Fruit fly (Drosophila melanogaster) whole organism, embryonic: ENCODE results near the gene CG13077.

Source experiments
- Abd-B ChIP-seq: fragments of 200-800 bp; sonication (Bioruptor generic); optimal IDR thresholded peaks from 2 replicates; lab custom pipeline; 2018; ENCODE audit warnings: missing biosample characterization, mild to moderate bottlenecking, missing genetic modification characterization, moderate library complexity
- Antp ChIP-seq: fragments of 200-800 bp; sonication (Bioruptor generic); optimal IDR thresholded peaks from 3 replicates; lab custom pipeline; 2016; ENCODE audit warnings: missing biosample characterization, missing genetic modification characterization
- Atf-2 ChIP-seq: fragments of 200-800 bp; sonication (Bioruptor generic); optimal IDR thresholded peaks from 2 replicates; lab custom pipeline; 2016; ENCODE audit warnings: missing biosample characterization, missing genetic modification characterization
- CG10209 ChIP-seq: fragments of 200-800 bp; sonication (Bioruptor generic); optimal IDR thresholded peaks from 3 replicates; lab custom pipeline; 2017; ENCODE audit warnings: missing biosample characterization, mild to moderate bottlenecking, missing genetic modification characterization, missing genetic modification reagents
- CG10654 ChIP-seq: fragments of 200-800 bp; sonication (Bioruptor generic); optimal IDR thresholded peaks from 2 replicates; lab custom pipeline; 2016; ENCODE audit warnings: missing biosample characterization, missing genetic modification characterization
- CG11093 ChIP-seq: fragments of 200-800 bp; sonication (Bioruptor generic); IDR thresholded peaks from 3 replicates; pipeline ENCODE4 v1.3.6; 2022; ENCODE audit warnings: missing biosample characterization, missing genetic modification characterization
- CG11696 ChIP-seq: fragments of 200-800 bp; sonication (Bioruptor generic); IDR thresholded peaks from 2 replicates; pipeline ENCODE4 v1.3.6; 2022; ENCODE audit warnings: missing biosample characterization, missing genetic modification characterization
- CG12391 ChIP-seq: fragments of 200-800 bp; sonication (Bioruptor generic); optimal IDR thresholded peaks from 3 replicates; lab custom pipeline; 2018; ENCODE audit warnings: missing biosample characterization, mild to moderate bottlenecking, missing genetic modification characterization, moderate library complexity
- CG12659 ChIP-seq: fragments of 200-800 bp; sonication (Bioruptor generic); optimal IDR thresholded peaks from 3 replicates; lab custom pipeline; 2017; ENCODE audit warnings: mild to moderate bottlenecking, missing biosample characterization, missing genetic modification reagents, missing genetic modification characterization
- CG13123 ChIP-seq: fragments of 200-800 bp; sonication (Bioruptor generic); optimal IDR thresholded peaks from 2 replicates; lab custom pipeline; 2016; ENCODE audit warnings: missing biosample characterization, missing genetic modification characterization
- CG18599 ChIP-seq: fragments of 200-800 bp; sonication (Bioruptor generic); optimal IDR thresholded peaks from 3 replicates; lab custom pipeline; 2017; ENCODE audit warnings: missing biosample characterization, missing genetic modification characterization, mild to moderate bottlenecking, moderate library complexity, missing genetic modification reagents
- CG2678 ChIP-seq: fragments of 200-800 bp; sonication (Bioruptor generic); optimal IDR thresholded peaks from 3 replicates; lab custom pipeline; 2019; ENCODE audit warnings: missing biosample characterization, mild to moderate bottlenecking, missing genetic modification characterization, moderate library complexity
- CG2875 ChIP-seq: fragments of 200-800 bp; sonication (Bioruptor generic); optimal IDR thresholded peaks from 2 replicates; lab custom pipeline; 2017; ENCODE audit warnings: missing biosample characterization, mild to moderate bottlenecking, missing genetic modification characterization, missing genetic modification reagents
- CG31441 ChIP-seq: fragments of 200-800 bp; sonication (Bioruptor generic); IDR thresholded peaks from 2 replicates; pipeline ENCODE4 v1.3.6; 2022; ENCODE audit warnings: missing biosample characterization, missing genetic modification characterization
- CG3407 ChIP-seq: fragments of 200-800 bp; sonication (Bioruptor generic); optimal IDR thresholded peaks from 2 replicates; lab custom pipeline; 2018; ENCODE audit warnings: missing biosample characterization, mild to moderate bottlenecking, missing genetic modification characterization
- CG4282 ChIP-seq: fragments of 200-800 bp; sonication (Bioruptor generic); optimal IDR thresholded peaks from 2 replicates; lab custom pipeline; 2016; ENCODE audit warnings: missing biosample characterization, missing genetic modification characterization
- CG43689 ChIP-seq: fragments of 200-800 bp; sonication (Bioruptor generic); IDR thresholded peaks from 2 replicates; pipeline ENCODE4 v1.3.6; 2022; ENCODE audit warnings: missing biosample characterization, missing genetic modification characterization
- CG4820 ChIP-seq: fragments of 200-800 bp; sonication (Bioruptor generic); optimal IDR thresholded peaks from 3 replicates; lab custom pipeline; 2016; ENCODE audit warnings: missing biosample characterization, missing genetic modification characterization
- CG6175 ChIP-seq: fragments of 200-800 bp; sonication (Bioruptor generic); IDR thresholded peaks from 3 replicates; pipeline ENCODE4 v1.3.6; 2022; ENCODE audit warnings: missing biosample characterization, missing genetic modification characterization
- CG6654 ChIP-seq: fragments of 200-800 bp; sonication (Bioruptor generic); optimal IDR thresholded peaks from 2 replicates; lab custom pipeline; 2017; ENCODE audit warnings: missing biosample characterization, mild to moderate bottlenecking, missing genetic modification characterization
- CG6689 ChIP-seq: fragments of 200-800 bp; sonication (Bioruptor generic); IDR thresholded peaks from 2 replicates; pipeline ENCODE4 v1.3.6; 2022; ENCODE audit warnings: missing biosample characterization, missing genetic modification characterization
- CG8359 ChIP-seq: fragments of 200-800 bp; sonication (Bioruptor generic); optimal IDR thresholded peaks from 2 replicates; lab custom pipeline; 2017; ENCODE audit warnings: missing biosample characterization, mild to moderate bottlenecking, missing genetic modification characterization, borderline replicate concordance
- CG9215 ChIP-seq: fragments of 200-800 bp; sonication (Bioruptor generic); IDR thresholded peaks from 2 replicates; pipeline ENCODE4 v1.3.6; 2022; ENCODE audit warnings: missing biosample characterization, missing genetic modification characterization
- Chrac-16 ChIP-seq: fragments of 200-800 bp; sonication (Bioruptor generic); optimal IDR thresholded peaks from 3 replicates; lab custom pipeline; 2016; ENCODE audit warnings: missing biosample characterization, missing genetic modification characterization
- CoRest ChIP-seq: fragments of 200-800 bp; sonication (Bioruptor generic); optimal IDR thresholded peaks from 3 replicates; lab custom pipeline; 2018; ENCODE audit warnings: missing biosample characterization, mild to moderate bottlenecking, missing genetic modification characterization, moderate library complexity
- D19A ChIP-seq: fragments of 200-800 bp; optimal IDR thresholded peaks from 3 replicates; lab custom pipeline; 2019; ENCODE audit warnings: missing biosample characterization, mild to moderate bottlenecking, missing genetic modification characterization, moderate library complexity
- H15 ChIP-seq: fragments of 200-800 bp; sonication (Bioruptor generic); IDR thresholded peaks from 3 replicates; pipeline ENCODE4 v1.3.6; 2022; ENCODE audit warnings: missing biosample characterization, missing genetic modification characterization
- Hmx ChIP-seq: fragments of 200-800 bp; sonication (Bioruptor generic); optimal IDR thresholded peaks from 2 replicates; lab custom pipeline; 2016; ENCODE audit warnings: missing biosample characterization, missing genetic modification characterization
- Hr51 ChIP-seq, 2 experiments: fragments of 200-800 bp; sonication (Bioruptor generic); optimal IDR thresholded peaks; 2 replicates in 1 of 2; 3 replicates in 1 of 2; lab custom pipeline; 2016 to 2018; ENCODE audit warnings: missing biosample characterization in 2 of 2, missing genetic modification characterization in 2 of 2, mild to moderate bottlenecking in 1 of 2, moderate library complexity in 1 of 2
- Mes4 ChIP-seq: fragments of 200-800 bp; sonication (Bioruptor generic); optimal IDR thresholded peaks from 2 replicates; lab custom pipeline; 2016; ENCODE audit warnings: missing biosample characterization, missing genetic modification characterization
- Optix ChIP-seq: fragments of 200-800 bp; sonication (Bioruptor generic); IDR thresholded peaks from 3 replicates; pipeline ENCODE4 v1.3.6; 2022; ENCODE audit warnings: missing biosample characterization, missing genetic modification characterization
- Six4 ChIP-seq: fragments of 200-800 bp; sonication (Bioruptor generic); optimal IDR thresholded peaks from 2 replicates; lab custom pipeline; 2016; ENCODE audit warnings: missing biosample characterization, missing genetic modification characterization
- Sry-β ChIP-seq: fragments of 200-800 bp; sonication (Bioruptor generic); optimal IDR thresholded peaks from 2 replicates; lab custom pipeline; 2018; ENCODE audit warnings: missing biosample characterization, mild to moderate bottlenecking, missing genetic modification characterization, moderate library complexity
- cg ChIP-seq: fragments of 200-800 bp; sonication (Bioruptor generic); optimal IDR thresholded peaks from 3 replicates; lab custom pipeline; 2019; ENCODE audit warnings: missing biosample characterization, mild to moderate bottlenecking, missing genetic modification characterization, moderate library complexity
- ci ChIP-seq: fragments of 200-800 bp; sonication (Bioruptor generic); IDR thresholded peaks from 3 replicates; pipeline ENCODE4 v1.3.6; 2022; ENCODE audit warnings: missing biosample characterization, missing genetic modification characterization
- corto ChIP-seq: fragments of 200-800 bp; sonication (Bioruptor generic); optimal IDR thresholded peaks from 2 replicates; lab custom pipeline; 2016; ENCODE audit warnings: missing biosample characterization, mild to moderate bottlenecking, missing genetic modification characterization, moderate library complexity
- croc ChIP-seq: fragments of 200-800 bp; sonication (Bioruptor generic); conservative IDR thresholded peaks from 3 replicates; pipeline ENCODE4 v1.3.6; 2022; ENCODE audit warnings: missing biosample characterization, missing genetic modification characterization
- dm ChIP-seq: fragments of 200-800 bp; sonication (Bioruptor generic); optimal IDR thresholded peaks from 3 replicates; lab custom pipeline; 2016; ENCODE audit warnings: missing biosample characterization, missing genetic modification characterization
- dmrt11E ChIP-seq: fragments of 200-800 bp; sonication (Bioruptor generic); optimal IDR thresholded peaks from 3 replicates; lab custom pipeline; 2018; ENCODE audit warnings: missing biosample characterization, mild to moderate bottlenecking, missing genetic modification characterization, moderate library complexity
- ewg ChIP-seq: fragments of 200-800 bp; sonication (Bioruptor generic); optimal IDR thresholded peaks from 3 replicates; lab custom pipeline; 2017; ENCODE audit warnings: mild to moderate bottlenecking, missing biosample characterization, missing genetic modification reagents, missing genetic modification characterization
- gce ChIP-seq: fragments of 200-800 bp; sonication (Bioruptor generic); IDR thresholded peaks from 3 replicates; pipeline ENCODE4 v1.3.6; 2022; ENCODE audit warnings: missing biosample characterization, missing genetic modification characterization
- lola ChIP-seq, 3 experiments: fragments of >200 bp in 2 of 3; fragments of 200-800 bp in 1 of 3; sonication (Bioruptor generic) in 1 of 3; optimal IDR thresholded peaks; 2 replicates each; lab custom pipeline; 2017 to 2019; ENCODE audit warnings: missing biosample characterization in 3 of 3, missing genetic modification characterization in 3 of 3, mild to moderate bottlenecking in 1 of 3, moderate library complexity in 1 of 3
- nerfin-1 ChIP-seq: fragments of 200-800 bp; sonication (Bioruptor generic); optimal IDR thresholded peaks from 3 replicates; lab custom pipeline; 2019; ENCODE audit warnings: missing biosample characterization, mild to moderate bottlenecking, missing genetic modification characterization, moderate library complexity
- nmo ChIP-seq: fragments of 200-800 bp; sonication (Bioruptor generic); optimal IDR thresholded peaks from 2 replicates; lab custom pipeline; 2018; ENCODE audit warnings: missing biosample characterization, mild to moderate bottlenecking, missing genetic modification characterization, moderate library complexity
- peb ChIP-seq: fragments of 200-800 bp; sonication (Bioruptor generic); IDR thresholded peaks from 2 replicates; pipeline ENCODE4 v1.3.6; 2022; ENCODE audit warnings: missing biosample characterization, missing genetic modification characterization
- pum ChIP-seq: fragments of 200-800 bp; sonication (Bioruptor generic); optimal IDR thresholded peaks from 2 replicates; lab custom pipeline; 2016; ENCODE audit warnings: missing biosample characterization, missing genetic modification characterization
- sc ChIP-seq, 3 experiments: fragments of >200 bp in 2 of 3; fragments of 200-800 bp in 1 of 3; sonication (Bioruptor generic) in 1 of 3; optimal IDR thresholded peaks; 2 replicates in 2 of 3; 3 replicates in 1 of 3; lab custom pipeline; 2017; ENCODE audit warnings: mild to moderate bottlenecking in 1 of 3, missing biosample characterization in 1 of 3, missing genetic modification characterization in 1 of 3, missing genetic modification reagents in 1 of 3
- sim ChIP-seq: fragments of 200-800 bp; sonication (Bioruptor generic); IDR thresholded peaks from 2 replicates; pipeline ENCODE4 v1.3.6; 2022; ENCODE audit warnings: missing biosample characterization, missing genetic modification characterization

Gene CG13077

dm6 chr2L:19537779-19538456, 27.7 kb upstream of the CG13077 start, which contains the start of gene CG13082 (continued):
- peak; percentile 28 for TF ChIP-seq Chrac-16 (GFP tag; lab: Kevin White, UChicago)
- TF ChIP-seq dmrt11E (tag; lab: Kevin White, UChicago) = peak; percentile 74
- TF ChIP-seq CG2875 (GFP tag; lab: Kevin White, UChicago) = peak; percentile 59
- TF ChIP-seq lola (GFP tag; optimal IDR thresholded peaks at IDR 0.05; lab: Kevin White, UChicago) = peak in 1 of 3 experiments; percentile 80
- no peak for TF ChIP-seq CG43689
- peak; percentile 4; the same call in 1 of the 2 replicates for TF ChIP-seq sim (GFP tag; lab: Robert Waterston, UW)
- peak; percentile 23 for TF ChIP-seq Six4
- no peak for TF ChIP-seq CG4282 (GFP tag; lab: Kevin White, UChicago)
- TF ChIP-seq CG6175 (GFP tag; lab: Robert Waterston, UW) = no peak
- TF ChIP-seq croc (GFP tag; lab: Robert Waterston, UW) = peak; percentile 50
- TF ChIP-seq CG18599 (GFP tag; lab: Kevin White, UChicago) = peak; percentile 30
- TF ChIP-seq Hmx (GFP tag; lab: Kevin White, UChicago) = peak; percentile 36
- TF ChIP-seq CoRest (tag; lab: Kevin White, UChicago) = peak; percentile 61
- TF ChIP-seq Mes4 (GFP tag; lab: Kevin White, UChicago) = peak; percentile 40
- no peak for TF ChIP-seq CG11696
- 0 out of 2 replicates have a peak, but pooled peaks have one; percentile 38 for TF ChIP-seq peb
- TF ChIP-seq CG4820 (GFP tag; lab: Kevin White, UChicago) = peak; percentile 61
- no peak for TF ChIP-seq CG10654
- peak; percentile 37 for TF ChIP-seq pum (GFP tag; lab: Kevin White, UChicago)
- no peak for TF ChIP-seq CG13123 (GFP tag; lab: Kevin White, UChicago)
- TF ChIP-seq CG31441 = peak; percentile 63
- peak; percentile 54; the same call in 2 of the 3 replicates for TF ChIP-seq ci (GFP tag; lab: Robert Waterston, UW)
- TF ChIP-seq CG9215 (GFP tag; lab: Robert Waterston, UW) = no peak
- TF ChIP-seq dm (GFP tag; lab: Kevin White, UChicago) = no peak
- peak; percentile 48 for TF ChIP-seq CG10209 (GFP tag; lab: Kevin White, UChicago)
- TF ChIP-seq ewg (GFP tag; lab: Kevin White, UChicago) = peak; percentile 52
- peak; percentile 66 for TF ChIP-seq CG2678 (tag; lab: Kevin White, UChicago)
- TF ChIP-seq Atf-2 = peak; percentile 41
- TF ChIP-seq CG3407 (GFP tag; lab: Kevin White, UChicago) = peak; percentile 27
- peak; percentile 78 for TF ChIP-seq nmo (GFP tag; lab: Kevin White, UChicago)
- peak; percentile 51; the same call in 1 of the 2 replicates for TF ChIP-seq CG6689 (GFP tag; lab: Robert Waterston, UW)
- TF ChIP-seq gce = no peak
- peak in 1 of 2 experiments; percentile 2 for TF ChIP-seq Hr51 (GFP tag; optimal IDR thresholded peaks at IDR 0.05; lab: Kevin White, UChicago)
- peak; percentile 5 for TF ChIP-seq CG12659 (GFP tag; lab: Kevin White, UChicago)
- no peak for TF ChIP-seq sc (optimal IDR thresholded peaks at IDR 0.05; lab: Kevin White, UChicago)
- peak; percentile 61 for TF ChIP-seq sc (GFP tag; optimal IDR thresholded peaks at IDR 0.05; lab: Kevin White, UChicago)
- peak; percentile 35 for TF ChIP-seq corto (GFP tag; lab: Kevin White, UChicago)
- no peak for TF ChIP-seq cg (GFP tag; lab: Kevin White, UChicago)
- peak; percentile 33 for TF ChIP-seq CG6654 (GFP tag; lab: Kevin White, UChicago)
- TF ChIP-seq CG11093 (GFP tag; lab: Robert Waterston, UW) = no peak
- peak; percentile 16 for TF ChIP-seq Antp (GFP tag; lab: Kevin White, UChicago)
- TF ChIP-seq Optix (GFP tag; lab: Robert Waterston, UW) = peak; percentile 24; the same call in 1 of the 3 replicates
- TF ChIP-seq H15 (GFP tag; lab: Robert Waterston, UW) = 0 out of 3 replicates have a peak, but pooled peaks have one; percentile 11
- peak; percentile 1 for TF ChIP-seq Sry-β (GFP tag; lab: Kevin White, UChicago)
- TF ChIP-seq CG12391 (tag; lab: Kevin White, UChicago) = peak; percentile 55
- TF ChIP-seq Abd-B (GFP tag; lab: Kevin White, UChicago) = peak; percentile 8
- TF ChIP-seq CG8359 (GFP tag; lab: Kevin White, UChicago) = peak; percentile 62
- TF ChIP-seq D19A (tag; lab: Kevin White, UChicago) = peak; percentile 62
- TF ChIP-seq nerfin-1 (tag; lab: Kevin White, UChicago) = peak; percentile 48
